Worm (Caenorhabditis elegans) whole organism, L4/young adult: ENCODE results near the gene rgs-6.

ENCODE experiments used
- dao-5 ChIP-seq: sonication (generic microtip); optimal IDR thresholded peaks from 2 replicates; lab custom pipeline; 2016; ENCODE audit warnings: missing genotype, missing genetic modification characterization, moderate library complexity, missing compliant biosample characterization
- him-1 ChIP-seq: sonication (generic microtip); optimal IDR thresholded peaks from 2 replicates; lab custom pipeline; 2016; ENCODE audit warnings: missing genotype, missing genetic modification reagents, missing genetic modification characterization, missing compliant biosample characterization

- TF ChIP-seq him-1 (tag; lab: Kevin White, UChicago) (no peak), dao-5 (tag; lab: Kevin White, UChicago) (no peak)
Observed at ce11 chrX:5726160-5726559, 7.4 kb downstream of the rgs-6 start.
